Worm (Caenorhabditis elegans) whole organism, mixed stage, embryonic: ENCODE results near the gene che-12.

Source experiments
- bed-3 ChIP-seq: fragments of 200-800 bp; sonication (Bioruptor generic); optimal IDR thresholded peaks from 3 replicates; lab custom pipeline; 2018; ENCODE audit warnings: mild to moderate bottlenecking, missing genetic modification characterization, moderate library complexity, missing compliant biosample characterization
- ceh-43 ChIP-seq: fragments of 200-800 bp; sonication (Bioruptor generic); optimal IDR thresholded peaks from 2 replicates; lab custom pipeline; 2018; ENCODE audit warnings: mild to moderate bottlenecking, missing genetic modification characterization, moderate library complexity, missing compliant biosample characterization
- ces-1 ChIP-seq: fragments of 150-350 bp; optimal IDR thresholded peaks from 2 replicates; lab custom pipeline; 2014; ENCODE audit warnings: missing biosample characterization, missing genetic modification reagents, missing genetic modification characterization
- cnd-1 ChIP-seq: fragments of 200-800 bp; sonication (Bioruptor generic); optimal IDR thresholded peaks from 2 replicates; lab custom pipeline; 2018; ENCODE audit warnings: mild to moderate bottlenecking, missing genetic modification characterization, missing compliant biosample characterization
- elt-3 ChIP-seq: fragments of 150-350 bp; optimal IDR thresholded peaks from 2 replicates; lab custom pipeline; 2014; ENCODE audit warnings: missing biosample characterization, missing genetic modification characterization
- lin-13 ChIP-seq: fragments of 150-350 bp; optimal IDR thresholded peaks from 2 replicates; lab custom pipeline; 2014; ENCODE audit warnings: missing biosample characterization, missing genetic modification characterization
- lin-32 ChIP-seq: fragments of 200-800 bp; sonication (Bioruptor generic); optimal IDR thresholded peaks from 2 replicates; lab custom pipeline; 2018; ENCODE audit warnings: mild to moderate bottlenecking, missing genetic modification characterization, missing compliant biosample characterization
- mab-5 ChIP-seq: fragments of 150-350 bp; optimal IDR thresholded peaks from 2 replicates; lab custom pipeline; 2014; ENCODE audit warnings: missing biosample characterization, missing genetic modification characterization
- nhr-28 ChIP-seq: fragments of 150-350 bp; optimal IDR thresholded peaks from 2 replicates; lab custom pipeline; 2014; ENCODE audit warnings: missing biosample characterization, missing genetic modification characterization
- nhr-76 ChIP-seq: sonication (generic microtip); optimal IDR thresholded peaks from 2 replicates; lab custom pipeline; 2017; ENCODE audit warnings: missing biosample characterization, missing genetic modification characterization
- pha-4 ChIP-seq: fragments of 150-350 bp; optimal IDR thresholded peaks from 2 replicates; lab custom pipeline; 2018; ENCODE audit warnings: missing biosample characterization, missing genetic modification reagents, missing genetic modification characterization
- snpc-4 ChIP-seq: fragments of 150-350 bp; optimal IDR thresholded peaks from 2 replicates; lab custom pipeline; 2014; ENCODE audit warnings: missing biosample characterization, missing genetic modification characterization
- unc-62 ChIP-seq: fragments of 150-350 bp; optimal IDR thresholded peaks from 2 replicates; lab custom pipeline; 2014; ENCODE audit warnings: missing biosample characterization, missing genetic modification reagents, missing genetic modification characterization
- ztf-11 ChIP-seq: fragments of 150-350 bp; optimal IDR thresholded peaks from 2 replicates; lab custom pipeline; 2014; ENCODE audit warnings: missing biosample characterization, missing genetic modification characterization

- TF ChIP-seq lin-32 (GFP tag; lab: Kevin White, UChicago) (no peak), nhr-76 (no peak), elt-3 (no peak), cnd-1 (tag; lab: Kevin White, UChicago) (no peak), pha-4 (tag; lab: Kevin White, UChicago) (no peak), snpc-4 (tag; lab: Kevin White, UChicago) (no peak), ceh-43 (no peak), ces-1 (no peak), ztf-11 (tag; lab: Kevin White, UChicago) (no peak), nhr-28 (tag; lab: Kevin White, UChicago) (no peak), lin-13 (tag; lab: Kevin White, UChicago) (no peak), bed-3 (no peak), unc-62 (no peak), mab-5 (tag; lab: Kevin White, UChicago) (no peak)
Observed at ce11 chrV:10255005-10255472, 52.1 kb downstream of the che-12 start, which contains the start of gene rop-1.
